Worm (Caenorhabditis elegans) whole organism, L3 larva: ENCODE results near the gene Y111B2A.1.

Source experiments
- ama-1 ChIP-seq: fragments of 150-350 bp; optimal IDR thresholded peaks from 2 replicates; lab custom pipeline; 2018
- lin-39 ChIP-seq: fragments of 150-350 bp; optimal IDR thresholded peaks from 2 replicates; lab custom pipeline; 2018; ENCODE audit warnings: missing biosample characterization, missing genetic modification reagents, missing genetic modification characterization
- nhr-237 ChIP-seq: fragments of 150-350 bp; optimal IDR thresholded peaks from 2 replicates; lab custom pipeline; 2014; ENCODE audit warnings: missing biosample characterization, missing genetic modification characterization
- nhr-25 ChIP-seq: sonication (generic microtip); optimal IDR thresholded peaks from 2 replicates; lab custom pipeline; 2017; ENCODE audit warnings: missing biosample characterization, missing genetic modification characterization
- nhr-28 ChIP-seq: fragments of 150-350 bp; optimal IDR thresholded peaks from 2 replicates; lab custom pipeline; 2014; ENCODE audit warnings: missing biosample characterization, missing genetic modification characterization
- nhr-43 ChIP-seq: sonication (generic microtip); optimal IDR thresholded peaks from 2 replicates; lab custom pipeline; 2016; ENCODE audit warnings: mild to moderate bottlenecking, missing genetic modification characterization, missing compliant biosample characterization; ENCODE audit not compliant: poor library complexity, severe bottlenecking
- nhr-76 ChIP-seq: fragments of 150-350 bp; sonication (generic microtip); optimal IDR thresholded peaks from 5 replicates; lab custom pipeline; 2014; ENCODE audit warnings: missing biosample characterization, missing genetic modification characterization
- nhr-77 ChIP-seq: fragments of 150-350 bp; optimal IDR thresholded peaks from 2 replicates; lab custom pipeline; 2014; ENCODE audit warnings: missing biosample characterization, missing genetic modification characterization
- pha-4 ChIP-seq: fragments of 150-350 bp; optimal IDR thresholded peaks from 2 replicates; lab custom pipeline; 2014; ENCODE audit warnings: missing biosample characterization, missing genetic modification reagents, missing genetic modification characterization
- tbx-2 ChIP-seq: sonication (generic microtip); optimal IDR thresholded peaks from 2 replicates; lab custom pipeline; 2016; ENCODE audit warnings: mild to moderate bottlenecking, missing genetic modification characterization, missing compliant biosample characterization
- zag-1 ChIP-seq: fragments of 150-350 bp; optimal IDR thresholded peaks from 2 replicates; lab custom pipeline; 2014; ENCODE audit warnings: missing biosample characterization, missing genetic modification characterization
- ztf-11 ChIP-seq: fragments of 150-350 bp; optimal IDR thresholded peaks from 2 replicates; lab custom pipeline; 2014; ENCODE audit warnings: missing biosample characterization, missing genetic modification characterization

DNA sequence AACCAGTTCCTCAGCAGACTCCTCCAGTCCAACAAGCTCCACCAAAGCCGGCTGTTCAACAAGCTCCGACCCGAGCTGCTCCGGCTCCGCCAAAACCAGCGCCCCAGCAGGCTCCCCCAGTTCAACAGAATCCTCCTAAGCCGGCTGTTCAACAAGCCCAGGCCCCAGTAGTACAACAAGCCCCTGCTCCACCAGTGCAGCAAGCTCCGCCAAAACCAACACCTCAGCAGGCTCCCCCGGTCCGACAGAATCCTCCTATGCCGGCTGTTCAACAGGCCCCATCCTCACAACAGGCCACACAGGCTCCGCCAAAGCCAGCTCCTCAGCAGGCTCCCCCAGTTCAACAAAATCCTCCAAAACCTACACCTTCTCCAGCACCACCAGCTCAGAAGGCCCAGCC, 24.9 kb downstream of the Y111B2A.1 start:
- TF ChIP-seq nhr-237 (tag; lab: Kevin White, UChicago) (no peak), pha-4 (tag; lab: Kevin White, UChicago) (no peak), nhr-25 (tag; lab: Kevin White, UChicago) (no peak), zag-1 (no peak), ztf-11 (tag; lab: Kevin White, UChicago) (no peak), ama-1 (lab: Kevin White, UChicago) (no peak), nhr-43 (tag; lab: Kevin White, UChicago) (no peak), nhr-28 (tag; lab: Kevin White, UChicago) (no peak), tbx-2 (tag; lab: Kevin White, UChicago) (no peak), nhr-76 (tag; lab: Kevin White, UChicago) (no peak), nhr-77 (no peak), lin-39 (tag; lab: Kevin White, UChicago) (no peak)
